Fruit fly (Drosophila melanogaster) whole organism: ENCODE measurements around the gene Gad1.

ENCODE experiments used
- CG8478 ChIP-seq: fragments of >200 bp; optimal IDR thresholded peaks from 2 replicates; lab custom pipeline; 2018; ENCODE audit warnings: inconsistent platforms
- EcR ChIP-seq, 2 experiments: fragments of >200 bp; optimal IDR thresholded peaks; 2 replicates each; lab custom pipeline; 2017; ENCODE audit warnings: missing biosample characterization in 2 of 2, missing genetic modification characterization in 2 of 2, missing genetic modification reagents in 2 of 2
- pan ChIP-seq: fragments of >200 bp; optimal IDR thresholded peaks from 2 replicates; lab custom pipeline; 2017

DNA sequence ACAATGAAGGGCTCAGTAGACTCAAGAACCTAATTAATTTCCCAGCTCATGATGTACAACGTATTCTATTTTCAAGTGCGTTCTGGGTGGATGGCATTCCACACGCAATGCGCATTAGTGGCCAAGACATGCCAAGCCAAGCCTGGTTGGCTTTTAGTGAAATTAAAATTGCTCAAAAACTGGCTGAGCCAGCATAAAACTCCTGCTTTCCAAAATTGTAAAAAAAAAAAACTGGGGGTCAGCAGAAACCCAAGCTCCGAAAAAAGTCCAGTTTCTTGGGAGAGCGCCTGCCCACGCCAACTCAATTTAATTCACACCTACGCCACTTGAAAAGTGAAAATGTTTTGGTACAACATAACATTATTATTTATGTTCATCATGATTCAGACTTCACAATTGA, 29.8 kb upstream of the Gad1 start:
- TF ChIP-seq CG8478 (lab: Kevin White, UChicago) (no peak), EcR (GFP tag; optimal IDR thresholded peaks at IDR 0.05; lab: Kevin White, UChicago) (no peak), pan (lab: Kevin White, UChicago) (no peak)
